Worm (Caenorhabditis elegans): ENCODE results near the gene F18E2.15.

- TF ChIP-seq ztf-29 (GFP tag; IDR thresholded peaks at IDR 0.05) (no peak), ztf-23 (GFP tag; IDR thresholded peaks at IDR 0.05) (no peak)
Measured at ce11 chrV:12747431-12747830, 13.4 kb downstream of the F18E2.15 start, which contains the start of gene C15C8.4.
